Worm (Caenorhabditis elegans): ENCODE results near the gene Y50E8A.1.

ce11 chrV:14715608-14716007 is 11.1 kb upstream of the Y50E8A.1 start, which contains the start of gene R08A2.2:
- TF ChIP-seq dve-1 (tag; optimal IDR thresholded peaks at IDR 0.05) (no peak), npax-4 (tag; optimal IDR thresholded peaks at IDR 0.05) (no peak), nhr-11 (tag; optimal IDR thresholded peaks at IDR 0.05) (no peak), unc-55 (GFP tag; optimal IDR thresholded peaks at IDR 0.05) (no peak), eyg-1 (tag; optimal IDR thresholded peaks at IDR 0.05) (no peak), madf-2 (tag; optimal IDR thresholded peaks at IDR 0.05) (no peak), pha-2 (tag; optimal IDR thresholded peaks at IDR 0.05) (no peak)
